Worm (Caenorhabditis elegans) whole organism, young adult: ENCODE results near the gene F40F9.3.

Source experiments
- F10E7.11 ChIP-seq: sonication (generic microtip); optimal IDR thresholded peaks from 2 replicates; lab custom pipeline; 2017; ENCODE audit warnings: mild to moderate bottlenecking, missing genetic modification characterization, moderate library complexity, missing compliant biosample characterization
- F22D6.2 ChIP-seq: sonication (generic microtip); optimal IDR thresholded peaks from 2 replicates; lab custom pipeline; 2016; ENCODE audit warnings: mild to moderate bottlenecking, missing genetic modification characterization, missing compliant biosample characterization
- F39B2.1 ChIP-seq: fragments of 200-800 bp; sonication (Bioruptor generic); IDR thresholded peaks from 2 replicates; pipeline ENCODE4 v1.3.6; 2022; ENCODE audit warnings: missing genetic modification reagents, missing genetic modification characterization, missing compliant biosample characterization
- F49E8.2 ChIP-seq: sonication (generic microtip); optimal IDR thresholded peaks from 3 replicates; lab custom pipeline; 2017; ENCODE audit warnings: missing genetic modification characterization, mild to moderate bottlenecking, missing compliant biosample characterization, antibody characterized with exemption, moderate library complexity; ENCODE audit not compliant: insufficient read depth
- F52B5.7 ChIP-seq: sonication (generic microtip); optimal IDR thresholded peaks from 2 replicates; lab custom pipeline; 2016; ENCODE audit warnings: mild to moderate bottlenecking, missing genetic modification characterization, missing compliant biosample characterization
- T07F8.4 ChIP-seq: sonication (generic microtip); optimal IDR thresholded peaks from 2 replicates; lab custom pipeline; 2016; ENCODE audit warnings: mild to moderate bottlenecking, missing genetic modification characterization, moderate library complexity, missing compliant biosample characterization
- T26A5.8 ChIP-seq: sonication (generic microtip); optimal IDR thresholded peaks from 2 replicates; lab custom pipeline; 2016; ENCODE audit warnings: missing genetic modification characterization, missing compliant biosample characterization
- Y53F4B.3 ChIP-seq: fragments of 200-800 bp; sonication (Bioruptor generic); IDR thresholded peaks from 2 replicates; pipeline ENCODE4 v1.3.6; 2022; ENCODE audit warnings: missing genetic modification reagents, missing genetic modification characterization, missing compliant biosample characterization
- Y56A3A.18 ChIP-seq: fragments of 200-800 bp; sonication (Bioruptor generic); IDR thresholded peaks from 2 replicates; pipeline ENCODE4 v1.3.6; 2022; ENCODE audit warnings: missing genetic modification reagents, missing genetic modification characterization, missing compliant biosample characterization
- Y79H2A.3 ChIP-seq: fragments of 200-800 bp; sonication (Bioruptor generic); conservative IDR thresholded peaks from 2 replicates; pipeline ENCODE4 v1.3.6; 2022; ENCODE audit warnings: missing genetic modification reagents, missing genetic modification characterization, missing compliant biosample characterization
- ama-1 ChIP-seq, 3 experiments: fragments of 150-350 bp in 1 of 3; sonication (generic microtip) in 2 of 3; optimal IDR thresholded peaks; 2 replicates each; lab custom pipeline; 2014 to 2018; ENCODE audit warnings: missing biosample characterization in 2 of 3, missing genetic modification characterization in 2 of 3, missing genetic modification reagents in 2 of 3
- aptf-2 ChIP-seq: fragments of 200-800 bp; sonication (Bioruptor generic); conservative IDR thresholded peaks from 2 replicates; pipeline ENCODE4 v1.3.6; 2022; ENCODE audit warnings: missing genetic modification reagents, missing genetic modification characterization, missing compliant biosample characterization
- athp-1 ChIP-seq: sonication (generic microtip); optimal IDR thresholded peaks from 2 replicates; lab custom pipeline; 2017; ENCODE audit warnings: mild to moderate bottlenecking, missing genetic modification characterization, missing compliant biosample characterization
- attf-3 ChIP-seq: fragments of 200-800 bp; sonication (Bioruptor generic); conservative IDR thresholded peaks from 2 replicates; pipeline ENCODE4 v1.3.6; 2022; ENCODE audit warnings: missing genetic modification reagents, missing genetic modification characterization, missing compliant biosample characterization
- cebp-2 ChIP-seq: fragments of 200-800 bp; sonication (Bioruptor generic); IDR thresholded peaks from 2 replicates; pipeline ENCODE4 v1.3.6; 2022; ENCODE audit warnings: missing genetic modification characterization, missing compliant biosample characterization
- ceh-27 ChIP-seq: fragments of 200-800 bp; sonication (Bioruptor generic); optimal IDR thresholded peaks from 2 replicates; lab custom pipeline; 2018; ENCODE audit warnings: mild to moderate bottlenecking, missing genetic modification characterization, moderate library complexity, missing compliant biosample characterization
- ceh-79 ChIP-seq: sonication (generic microtip); optimal IDR thresholded peaks from 2 replicates; lab custom pipeline; 2017; ENCODE audit warnings: mild to moderate bottlenecking, missing genetic modification characterization, missing compliant biosample characterization
- ceh-91 ChIP-seq: fragments of 200-800 bp; sonication (Bioruptor generic); IDR thresholded peaks from 2 replicates; pipeline ENCODE4 v1.3.6; 2022; ENCODE audit warnings: missing genetic modification reagents, missing genetic modification characterization, missing compliant biosample characterization
- chd-7 ChIP-seq: sonication (generic microtip); optimal IDR thresholded peaks from 2 replicates; lab custom pipeline; 2016; ENCODE audit warnings: mild to moderate bottlenecking, missing genetic modification characterization, moderate library complexity, missing compliant biosample characterization
- dox-1 ChIP-seq: fragments of 200-800 bp; sonication (Bioruptor generic); IDR thresholded peaks from 2 replicates; pipeline ENCODE4 v1.3.6; 2022; ENCODE audit warnings: missing genetic modification reagents, missing genetic modification characterization, missing compliant biosample characterization
- egrh-3 ChIP-seq: fragments of 200-800 bp; sonication (Bioruptor generic); IDR thresholded peaks from 2 replicates; pipeline ENCODE4 v1.3.6; 2022; ENCODE audit warnings: missing genetic modification reagents, missing genetic modification characterization, missing compliant biosample characterization
- ekl-4 ChIP-seq: fragments of 200-800 bp; sonication (Bioruptor generic); IDR thresholded peaks from 2 replicates; pipeline ENCODE4 v1.3.6; 2022; ENCODE audit warnings: missing genetic modification reagents, missing genetic modification characterization, missing compliant biosample characterization
- fkh-3 ChIP-seq: sonication (generic microtip); optimal IDR thresholded peaks from 2 replicates; lab custom pipeline; 2016; ENCODE audit warnings: mild to moderate bottlenecking, missing genetic modification characterization, missing compliant biosample characterization
- gei-17 ChIP-seq: fragments of 200-800 bp; sonication (Bioruptor generic); optimal IDR thresholded peaks from 2 replicates; lab custom pipeline; 2018; ENCODE audit warnings: mild to moderate bottlenecking, missing genetic modification characterization, missing compliant biosample characterization
- hmg-1.2 ChIP-seq: fragments of 200-800 bp; sonication (Bioruptor generic); IDR thresholded peaks from 2 replicates; pipeline ENCODE4 v1.3.6; 2022; ENCODE audit warnings: missing genetic modification reagents, missing genetic modification characterization, missing compliant biosample characterization
- hmg-20 ChIP-seq: fragments of 200-800 bp; sonication (Bioruptor generic); IDR thresholded peaks from 2 replicates; pipeline ENCODE4 v1.3.6; 2022; ENCODE audit warnings: missing genetic modification reagents, missing genetic modification characterization, missing compliant biosample characterization
- let-526 ChIP-seq: fragments of 200-800 bp; sonication (Bioruptor generic); IDR thresholded peaks from 2 replicates; pipeline ENCODE4 v1.3.6; 2022; ENCODE audit warnings: missing genetic modification reagents, missing genetic modification characterization, missing compliant biosample characterization
- lin-26 ChIP-seq: fragments of 200-800 bp; sonication (Bioruptor generic); IDR thresholded peaks from 2 replicates; pipeline ENCODE4 v1.3.6; 2022; ENCODE audit warnings: missing genetic modification reagents, missing genetic modification characterization, missing compliant biosample characterization
- lin-40 ChIP-seq: sonication (generic microtip); optimal IDR thresholded peaks from 2 replicates; lab custom pipeline; 2016; ENCODE audit warnings: missing genetic modification characterization, mild to moderate bottlenecking, missing compliant biosample characterization, missing genotype, missing genetic modification reagents
- lin-54 ChIP-seq: fragments of 200-800 bp; sonication (Bioruptor generic); optimal IDR thresholded peaks from 2 replicates; lab custom pipeline; 2018; ENCODE audit warnings: mild to moderate bottlenecking, missing genetic modification characterization, missing compliant biosample characterization
- lsl-1 ChIP-seq: fragments of 200-800 bp; sonication (Bioruptor generic); optimal IDR thresholded peaks from 2 replicates; lab custom pipeline; 2018; ENCODE audit warnings: mild to moderate bottlenecking, missing genetic modification characterization, moderate library complexity, missing compliant biosample characterization
- madf-3 ChIP-seq: fragments of 200-800 bp; sonication (Bioruptor generic); IDR thresholded peaks from 2 replicates; pipeline ENCODE4 v1.3.6; 2022; ENCODE audit warnings: missing genetic modification reagents, missing genetic modification characterization, missing compliant biosample characterization
- madf-6 ChIP-seq: fragments of 200-800 bp; sonication (Bioruptor generic); IDR thresholded peaks from 2 replicates; pipeline ENCODE4 v1.3.6; 2022; ENCODE audit warnings: missing genetic modification reagents, missing genetic modification characterization, missing compliant biosample characterization
- nfya-1 ChIP-seq: sonication (generic microtip); optimal IDR thresholded peaks from 2 replicates; lab custom pipeline; 2017; ENCODE audit warnings: antibody characterized with exemption, missing compliant biosample characterization, missing genetic modification characterization, borderline replicate concordance; ENCODE audit not compliant: insufficient read depth
- nhr-179 ChIP-seq: sonication (generic microtip); optimal IDR thresholded peaks from 2 replicates; lab custom pipeline; 2016; ENCODE audit warnings: mild to moderate bottlenecking, missing genetic modification characterization, missing compliant biosample characterization
- snpc-4 ChIP-seq, 5 experiments: fragments of 150-350 bp in 1 of 5; sonication (generic microtip) in 4 of 5; optimal IDR thresholded peaks; 2 replicates each; lab custom pipeline; 2014 to 2018; ENCODE audit warnings: missing genetic modification characterization in 5 of 5, missing biosample characterization in 3 of 5, antibody characterized with exemption in 2 of 5, mild to moderate bottlenecking in 2 of 5, missing compliant biosample characterization in 2 of 5, missing genotype in 2 of 5, moderate library complexity in 2 of 5, missing genetic modification reagents in 1 of 5
- somi-1 ChIP-seq: fragments of 200-800 bp; sonication (Bioruptor generic); optimal IDR thresholded peaks from 2 replicates; lab custom pipeline; 2018; ENCODE audit warnings: mild to moderate bottlenecking, missing genetic modification characterization, missing compliant biosample characterization
- tbp1 ChIP-seq: fragments of 200-800 bp; sonication (Bioruptor generic); optimal IDR thresholded peaks from 2 replicates; lab custom pipeline; 2018; ENCODE audit warnings: mild to moderate bottlenecking, missing genetic modification characterization, missing compliant biosample characterization
- tbx-9 ChIP-seq: sonication (generic microtip); optimal IDR thresholded peaks from 2 replicates; lab custom pipeline; 2016; ENCODE audit warnings: borderline replicate concordance, missing genetic modification characterization, inconsistent platforms, missing compliant biosample characterization
- tlf-1 ChIP-seq: fragments of 200-800 bp; sonication (Bioruptor generic); optimal IDR thresholded peaks from 2 replicates; lab custom pipeline; 2018; ENCODE audit warnings: mild to moderate bottlenecking, missing genetic modification characterization, missing compliant biosample characterization
- unc-62 ChIP-seq: fragments of 150-350 bp; optimal IDR thresholded peaks from 2 replicates; lab custom pipeline; 2014; ENCODE audit warnings: missing biosample characterization, missing genetic modification reagents, missing genetic modification characterization
- xnd-1 ChIP-seq: sonication (generic microtip); optimal IDR thresholded peaks from 2 replicates; lab custom pipeline; 2016; ENCODE audit warnings: missing genotype, missing genetic modification reagents, missing genetic modification characterization, missing compliant biosample characterization
- ztf-18 ChIP-seq: sonication (generic microtip); optimal IDR thresholded peaks from 2 replicates; lab custom pipeline; 2016; ENCODE audit warnings: missing genotype, mild to moderate bottlenecking, missing genetic modification characterization, missing compliant biosample characterization
- ztf-22 ChIP-seq: fragments of 200-800 bp; sonication (Bioruptor generic); optimal IDR thresholded peaks from 2 replicates; lab custom pipeline; 2018; ENCODE audit warnings: mild to moderate bottlenecking, missing genetic modification characterization, moderate library complexity, missing compliant biosample characterization
- ztf-25 ChIP-seq: fragments of 200-800 bp; sonication (Bioruptor generic); IDR thresholded peaks from 2 replicates; pipeline ENCODE4 v1.3.6; 2022; ENCODE audit warnings: missing genetic modification reagents, missing genetic modification characterization, missing compliant biosample characterization
- ztf-6 ChIP-seq: fragments of 200-800 bp; sonication (Bioruptor generic); IDR thresholded peaks from 2 replicates; pipeline ENCODE4 v1.3.6; 2022; ENCODE audit warnings: missing genetic modification reagents, missing genetic modification characterization, missing compliant biosample characterization

F40F9.3 gene

DNA sequence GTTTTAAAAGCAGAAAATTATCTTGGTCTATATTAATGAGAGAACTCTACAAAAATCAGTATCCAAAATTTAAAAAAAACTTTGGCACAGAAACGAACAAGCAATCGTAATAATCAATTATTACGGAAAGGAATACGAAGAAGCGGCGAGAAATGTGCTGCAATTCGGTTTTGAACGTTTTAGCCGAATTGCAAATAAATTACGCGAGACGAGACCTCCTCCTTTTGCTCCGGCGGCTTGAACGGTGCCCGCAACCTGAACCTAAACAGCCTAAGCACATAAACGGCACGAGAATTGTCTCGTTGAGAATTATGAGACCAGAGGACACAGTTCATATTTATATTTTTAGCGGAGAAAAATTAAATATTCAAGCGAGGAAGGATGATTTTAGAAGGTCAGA lies 25.6 kb upstream of the F40F9.3 start (continued):
- peak; percentile 83; the same call in 1 of the 2 replicates for TF ChIP-seq Y79H2A.3
- no peak for TF ChIP-seq nhr-179 (tag; lab: Kevin White, UChicago)
- no peak for TF ChIP-seq unc-62 (GFP tag; lab: Kevin White, UChicago)
- TF ChIP-seq ekl-4 = peak; percentile 64; the same call in 1 of the 2 replicates
- peak; percentile 26 for TF ChIP-seq tlf-1 (GFP tag; lab: Kevin White, UChicago)
- TF ChIP-seq hmg-20 (GFP tag; lab: Robert Waterston, UW) = no peak
- no peak for TF ChIP-seq T26A5.8 (tag; lab: Kevin White, UChicago)
- no peak for TF ChIP-seq aptf-2 (GFP tag; lab: Robert Waterston, UW)
- no peak for TF ChIP-seq nfya-1 (tag; lab: Kevin White, UChicago)
- peak; percentile 57 for TF ChIP-seq F52B5.7 (tag; lab: Kevin White, UChicago)
- TF ChIP-seq ztf-25 (GFP tag; lab: Robert Waterston, UW) = 0 out of 2 replicates have a peak, but pooled peaks have one; percentile 37
- TF ChIP-seq ceh-91 (GFP tag; lab: Robert Waterston, UW) = peak; percentile 17; the same call in 1 of the 2 replicates
- peak; percentile 71 for TF ChIP-seq ceh-79
- TF ChIP-seq hmg-1.2 (GFP tag; lab: Robert Waterston, UW) = peak; percentile 24; the same call in 1 of the 2 replicates
- TF ChIP-seq madf-6 = peak; percentile 67
- TF ChIP-seq F49E8.2 (tag; lab: Kevin White, UChicago) = peak; percentile 45
- TF ChIP-seq lin-40 (tag; lab: Kevin White, UChicago) = no peak
- TF ChIP-seq lin-26 = 0 out of 2 replicates have a peak, but pooled peaks have one; percentile 28

DNA sequence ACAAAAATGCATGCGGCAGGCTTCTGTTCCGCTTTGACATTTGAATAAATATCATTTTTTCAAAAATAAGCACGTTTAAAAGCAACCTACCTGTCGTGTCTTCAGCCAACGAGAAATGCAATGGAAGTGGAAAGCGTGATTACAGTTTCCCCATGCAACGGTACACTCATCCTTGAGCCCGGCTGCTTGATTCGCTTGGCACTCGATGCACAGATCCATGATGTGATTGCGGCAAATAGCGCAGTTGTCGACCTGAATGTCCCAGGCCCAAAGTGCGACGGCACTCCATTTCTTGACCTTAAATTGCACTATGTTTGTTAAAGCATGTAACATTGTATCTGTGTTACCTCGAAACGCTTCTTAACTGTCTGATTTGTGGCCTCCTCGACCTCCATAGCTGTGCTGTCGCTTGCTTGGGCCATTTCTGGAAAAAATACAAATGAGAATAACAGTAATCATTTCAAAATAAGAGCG lies 24.9 kb upstream of the F40F9.3 start, which contains the start of gene rbx-1:
Gene rbx-1 (minus strand): TSS at position 424 of the 474 bp plus-strand sequence.
- TF ChIP-seq lin-26 (no peak), ztf-22 (no peak), fkh-3 (tag; lab: Kevin White, UChicago) (no peak), xnd-1 (tag; lab: Kevin White, UChicago) (no peak), athp-1 (no peak), egrh-3 (no peak), dox-1 (GFP tag; lab: Robert Waterston, UW) (no peak), Y56A3A.18 (GFP tag; lab: Robert Waterston, UW) (no peak), snpc-4 (GFP tag; optimal IDR thresholded peaks at IDR 0.05; lab: Kevin White, UChicago) (no peak), snpc-4 (tag; optimal IDR thresholded peaks at IDR 0.05; lab: Kevin White, UChicago) (no peak), cebp-2 (no peak), F39B2.1 (GFP tag; lab: Robert Waterston, UW) (no peak), madf-3 (GFP tag; lab: Robert Waterston, UW) (no peak), ceh-27 (GFP tag; lab: Kevin White, UChicago) (no peak), let-526 (GFP tag; lab: Robert Waterston, UW) (no peak), tbp1 (GFP tag; lab: Kevin White, UChicago) (no peak), tbx-9 (no peak), ztf-6 (no peak), lin-54 (GFP tag; lab: Kevin White, UChicago) (no peak), aptf-2 (GFP tag; lab: Robert Waterston, UW) (no peak), attf-3 (no peak)

DNA sequence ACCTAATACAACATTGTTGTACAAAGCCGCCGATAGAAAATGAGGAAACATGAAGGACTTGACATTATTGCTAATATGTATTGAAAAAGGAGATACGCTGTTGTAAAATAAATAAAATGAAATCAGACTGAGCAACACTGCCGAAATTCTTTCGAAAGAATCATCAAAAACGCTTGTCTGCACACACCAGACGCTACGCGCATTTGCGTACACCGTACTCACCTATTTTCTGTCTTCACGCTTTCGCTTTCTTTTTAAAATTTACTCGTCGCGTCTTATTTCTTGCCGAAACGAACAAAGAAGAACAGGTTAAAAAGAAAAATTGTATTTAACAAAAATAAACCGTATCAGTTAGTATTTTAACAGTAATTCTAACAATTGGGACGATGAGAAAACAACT lies 24.3 kb upstream of the F40F9.3 start:
- TF ChIP-seq F10E7.11 (tag; lab: Kevin White, UChicago) (no peak), F22D6.2 (no peak), gei-17 (no peak), chd-7 (no peak), dox-1 (GFP tag; lab: Robert Waterston, UW) (no peak), Y53F4B.3 (GFP tag; lab: Robert Waterston, UW) (no peak), tbx-9 (no peak), T07F8.4 (no peak), ztf-18 (tag; lab: Kevin White, UChicago) (peak; percentile 12), nfya-1 (tag; lab: Kevin White, UChicago) (no peak), lsl-1 (peak; percentile 57), ama-1 (optimal IDR thresholded peaks at IDR 0.05; lab: Kevin White, UChicago) (no peak), ama-1 (GFP tag; optimal IDR thresholded peaks at IDR 0.05; lab: Kevin White, UChicago) (no peak), madf-6 (peak; percentile 49; the same call in 1 of the 2 replicates), somi-1 (GFP tag; lab: Kevin White, UChicago) (no peak), tlf-1 (GFP tag; lab: Kevin White, UChicago) (no peak)
